Fruit fly (Drosophila melanogaster) whole organism, prepupa: ENCODE data around the gene GNBP1.

Experiments
- Blimp-1 ChIP-seq: fragments of 200-800 bp; sonication (Bioruptor generic); optimal IDR thresholded peaks from 3 replicates; lab custom pipeline; 2017; ENCODE audit warnings: missing biosample characterization, missing genetic modification characterization, mild to moderate bottlenecking, moderate library complexity, missing genetic modification reagents
- CG10631 ChIP-seq: fragments of 200-800 bp; sonication (Bioruptor generic); optimal IDR thresholded peaks from 2 replicates; lab custom pipeline; 2016; ENCODE audit warnings: missing biosample characterization, missing genetic modification characterization
- CG10669 ChIP-seq: fragments of 200-800 bp; sonication (Bioruptor generic); optimal IDR thresholded peaks from 3 replicates; lab custom pipeline; 2018; ENCODE audit warnings: missing biosample characterization, mild to moderate bottlenecking, missing genetic modification characterization, moderate library complexity
- CG11294 ChIP-seq: fragments of 200-800 bp; sonication (Bioruptor generic); IDR thresholded peaks from 2 replicates; pipeline ENCODE4 v1.3.6; 2022; ENCODE audit warnings: missing biosample characterization, missing genetic modification characterization
- CG11762 ChIP-seq: fragments of 200-800 bp; sonication (Bioruptor generic); optimal IDR thresholded peaks from 3 replicates; lab custom pipeline; 2016; ENCODE audit warnings: missing biosample characterization, missing genetic modification characterization; ENCODE audit not compliant: insufficient read depth
- CG11902 ChIP-seq: fragments of 200-800 bp; sonication (Bioruptor generic); optimal IDR thresholded peaks from 3 replicates; lab custom pipeline; 2016; ENCODE audit warnings: missing biosample characterization, missing genetic modification characterization
- CG15336 ChIP-seq: fragments of 200-800 bp; sonication (Bioruptor generic); IDR thresholded peaks from 2 replicates; pipeline ENCODE4 v1.3.6; 2022; ENCODE audit warnings: missing biosample characterization, missing genetic modification characterization
- CG16779 ChIP-seq: fragments of 200-800 bp; sonication (Bioruptor generic); optimal IDR thresholded peaks from 3 replicates; lab custom pipeline; 2017; ENCODE audit warnings: missing biosample characterization, mild to moderate bottlenecking, missing genetic modification characterization
- CG3032 ChIP-seq: fragments of 200-800 bp; optimal IDR thresholded peaks from 2 replicates; lab custom pipeline; 2019; ENCODE audit warnings: missing biosample characterization, mild to moderate bottlenecking, missing genetic modification characterization, moderate library complexity
- CG31627 ChIP-seq: fragments of 200-800 bp; sonication (Bioruptor generic); optimal IDR thresholded peaks from 3 replicates; lab custom pipeline; 2016; ENCODE audit warnings: missing biosample characterization, missing genetic modification characterization
- CG4318 ChIP-seq: fragments of 200-800 bp; sonication (Bioruptor generic); optimal IDR thresholded peaks from 3 replicates; lab custom pipeline; 2017; ENCODE audit warnings: missing biosample characterization, mild to moderate bottlenecking, missing genetic modification characterization
- CG6163 ChIP-seq: fragments of 200-800 bp; sonication (Bioruptor generic); IDR thresholded peaks from 3 replicates; pipeline ENCODE4 v1.3.6; 2022; ENCODE audit warnings: missing biosample characterization, missing genetic modification characterization
- CG6808 ChIP-seq: fragments of 200-800 bp; sonication (Bioruptor generic); optimal IDR thresholded peaks from 3 replicates; lab custom pipeline; 2017; ENCODE audit warnings: missing biosample characterization, missing genetic modification characterization, mild to moderate bottlenecking, moderate library complexity, missing genetic modification reagents
- CG6854 ChIP-seq: fragments of 200-800 bp; sonication (Bioruptor generic); optimal IDR thresholded peaks from 2 replicates; lab custom pipeline; 2017; ENCODE audit warnings: missing biosample characterization, mild to moderate bottlenecking, missing genetic modification characterization
- CG7368 ChIP-seq: fragments of 200-800 bp; sonication (Bioruptor generic); optimal IDR thresholded peaks from 3 replicates; lab custom pipeline; 2016; ENCODE audit warnings: missing biosample characterization, missing genetic modification characterization
- CG8119 ChIP-seq: fragments of 200-800 bp; sonication (Bioruptor generic); IDR thresholded peaks from 3 replicates; pipeline ENCODE4 v1.3.6; 2022; ENCODE audit warnings: missing biosample characterization, missing genetic modification characterization
- CG9139 ChIP-seq: fragments of 200-800 bp; sonication (Bioruptor generic); optimal IDR thresholded peaks from 3 replicates; lab custom pipeline; 2017; ENCODE audit warnings: missing biosample characterization, mild to moderate bottlenecking, missing genetic modification characterization
- Eip78C ChIP-seq: fragments of 200-800 bp; sonication (Bioruptor generic); peaks from one replicate; lab custom pipeline; 2016; ENCODE audit warnings: missing biosample characterization, missing genetic modification characterization
- Eip93F ChIP-seq: fragments of 200-800 bp; sonication (Bioruptor generic); optimal IDR thresholded peaks from 2 replicates; lab custom pipeline; 2016; ENCODE audit warnings: missing biosample characterization, mild to moderate bottlenecking, missing genetic modification characterization
- Ets21C ChIP-seq: fragments of 200-800 bp; sonication (Bioruptor generic); optimal IDR thresholded peaks from 3 replicates; lab custom pipeline; 2016; ENCODE audit warnings: missing biosample characterization, missing genetic modification characterization
- Ets96B ChIP-seq: fragments of 200-800 bp; optimal IDR thresholded peaks from 2 replicates; lab custom pipeline; 2019; ENCODE audit warnings: missing biosample characterization, mild to moderate bottlenecking, missing genetic modification characterization, moderate library complexity
- Gug ChIP-seq: fragments of 200-800 bp; sonication (Bioruptor generic); IDR thresholded peaks from 2 replicates; pipeline ENCODE4 v1.3.6; 2022; ENCODE audit warnings: missing biosample characterization, missing genetic modification characterization
- Hr38 ChIP-seq: sonication (Bioruptor generic); optimal IDR thresholded peaks from 2 replicates; lab custom pipeline; 2016; ENCODE audit warnings: missing biosample characterization, missing genetic modification characterization
- Hr39 ChIP-seq: fragments of 200-800 bp; sonication (Bioruptor generic); optimal IDR thresholded peaks from 2 replicates; lab custom pipeline; 2016; ENCODE audit warnings: missing biosample characterization, missing genetic modification characterization
- Hr4 ChIP-seq: fragments of 200-800 bp; sonication (Bioruptor generic); optimal IDR thresholded peaks from 3 replicates; lab custom pipeline; 2016; ENCODE audit warnings: missing biosample characterization, missing genetic modification characterization
- Lpt ChIP-seq: fragments of 200-800 bp; sonication (Bioruptor generic); optimal IDR thresholded peaks from 3 replicates; lab custom pipeline; 2016; ENCODE audit warnings: missing biosample characterization, missing genetic modification characterization
- Met ChIP-seq: fragments of 200-800 bp; sonication (Bioruptor generic); optimal IDR thresholded peaks from 3 replicates; lab custom pipeline; 2016; ENCODE audit warnings: missing biosample characterization, missing genetic modification characterization
- OdsH ChIP-seq: fragments of 200-800 bp; sonication (Bioruptor generic); optimal IDR thresholded peaks from 3 replicates; lab custom pipeline; 2016; ENCODE audit warnings: missing biosample characterization, missing genetic modification characterization
- Sox14 ChIP-seq: fragments of 200-800 bp; sonication (Bioruptor generic); optimal IDR thresholded peaks from 3 replicates; lab custom pipeline; 2016; ENCODE audit warnings: missing biosample characterization, missing genetic modification characterization
- Sox15 ChIP-seq: fragments of 200-800 bp; sonication (Bioruptor generic); optimal IDR thresholded peaks from 3 replicates; lab custom pipeline; 2016; ENCODE audit warnings: missing biosample characterization, missing genetic modification characterization
- acj6 ChIP-seq: fragments of 200-800 bp; sonication (Bioruptor generic); optimal IDR thresholded peaks from 3 replicates; lab custom pipeline; 2016; ENCODE audit warnings: missing biosample characterization, missing genetic modification characterization
- cyc ChIP-seq: fragments of 200-800 bp; sonication (Bioruptor generic); optimal IDR thresholded peaks from 3 replicates; lab custom pipeline; 2016; ENCODE audit warnings: missing biosample characterization, missing genetic modification characterization
- dac ChIP-seq: fragments of 200-800 bp; sonication (Bioruptor generic); optimal IDR thresholded peaks from 2 replicates; lab custom pipeline; 2017; ENCODE audit warnings: missing biosample characterization, mild to moderate bottlenecking, missing genetic modification characterization
- dsx ChIP-seq: fragments of 200-800 bp; optimal IDR thresholded peaks from 3 replicates; lab custom pipeline; 2019; ENCODE audit warnings: missing biosample characterization, mild to moderate bottlenecking, missing genetic modification characterization, moderate library complexity; ENCODE audit not compliant: poor library complexity, severe bottlenecking
- fd59A ChIP-seq: fragments of 200-800 bp; sonication (Bioruptor generic); optimal IDR thresholded peaks from 2 replicates; lab custom pipeline; 2017; ENCODE audit warnings: missing biosample characterization, mild to moderate bottlenecking, missing genetic modification characterization, missing genetic modification reagents
- fd85E ChIP-seq: fragments of 200-800 bp; sonication (Bioruptor generic); optimal IDR thresholded peaks from 3 replicates; lab custom pipeline; 2016; ENCODE audit warnings: missing biosample characterization, missing genetic modification characterization
- fkh ChIP-seq: fragments of 200-800 bp; sonication (Bioruptor generic); optimal IDR thresholded peaks from 3 replicates; lab custom pipeline; 2017; ENCODE audit warnings: missing biosample characterization, mild to moderate bottlenecking, missing genetic modification characterization, moderate library complexity
- lz ChIP-seq: fragments of 200-800 bp; sonication (Bioruptor generic); optimal IDR thresholded peaks from 3 replicates; lab custom pipeline; 2016; ENCODE audit warnings: missing biosample characterization, missing genetic modification characterization
- ss ChIP-seq, 2 experiments: fragments of 200-800 bp; sonication (Bioruptor generic); optimal IDR thresholded peaks; 2 replicates in 1 of 2; 3 replicates in 1 of 2; lab custom pipeline; 2017 to 2018; ENCODE audit warnings: mild to moderate bottlenecking in 2 of 2, missing biosample characterization in 2 of 2, missing genetic modification characterization in 2 of 2, moderate library complexity in 1 of 2
- svp ChIP-seq: fragments of 200-800 bp; sonication (Bioruptor generic); peaks from one replicate; lab custom pipeline; 2016; ENCODE audit warnings: missing biosample characterization, missing genetic modification characterization
- vri ChIP-seq: fragments of 200-800 bp; sonication (Bioruptor generic); optimal IDR thresholded peaks from 3 replicates; lab custom pipeline; 2016; ENCODE audit warnings: missing biosample characterization, mild to moderate bottlenecking, missing genetic modification characterization

The GNBP1 gene

DNA sequence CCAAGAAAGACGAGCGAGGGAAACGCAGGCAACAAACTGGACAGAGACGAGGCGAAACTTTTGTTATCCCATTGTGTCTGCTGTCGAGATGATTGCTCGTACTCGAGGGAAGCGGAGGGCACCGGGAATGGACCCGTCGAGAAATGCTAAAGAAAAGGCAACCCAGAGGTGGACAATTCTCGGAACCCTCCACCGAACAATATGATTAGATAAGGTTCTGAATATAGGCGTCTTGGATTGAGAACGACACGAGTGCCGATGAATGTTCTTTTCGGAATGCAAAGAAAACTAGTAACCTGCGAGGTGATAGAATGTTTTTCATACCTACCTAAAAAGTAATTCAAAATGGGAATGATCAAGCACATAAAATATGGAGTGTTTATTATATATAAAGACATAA is 45.7 kb upstream of the GNBP1 start:
- TF ChIP-seq Hr39 (no peak), CG6854 (GFP tag; lab: Kevin White, UChicago) (no peak), Ets21C (GFP tag; lab: Kevin White, UChicago) (no peak), lz (GFP tag; lab: Kevin White, UChicago) (no peak), CG31627 (GFP tag; lab: Kevin White, UChicago) (no peak), CG7368 (GFP tag; lab: Kevin White, UChicago) (no peak), Blimp-1 (GFP tag; lab: Kevin White, UChicago) (no peak)
- TF ChIP-seq, all 60 proteins: peak for 0

DNA sequence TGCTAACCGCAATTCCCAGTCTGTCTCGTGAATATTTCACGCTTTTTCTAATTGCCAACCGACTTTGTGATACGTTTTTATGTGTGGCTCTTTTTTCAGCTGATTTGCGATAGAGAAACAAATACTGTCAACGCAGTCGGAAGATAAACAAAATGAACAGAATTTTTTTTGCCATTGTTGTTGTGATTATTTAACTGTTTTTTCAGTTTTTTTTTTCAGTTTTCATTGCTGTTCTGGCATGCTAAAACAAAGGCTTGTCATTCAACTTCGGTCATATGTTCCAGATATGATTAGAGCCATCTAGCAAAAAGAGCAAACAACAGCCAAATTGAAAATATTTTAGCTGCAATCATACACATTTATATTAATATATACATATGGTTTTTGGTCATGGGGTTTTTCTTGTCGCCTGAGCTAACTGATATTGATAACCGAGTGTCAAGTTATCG is 43.4 kb upstream of the GNBP1 start:
- TF ChIP-seq dsx (GFP tag; lab: Kevin White, UChicago) (no peak), dac (GFP tag; lab: Kevin White, UChicago) (no peak), CG4318 (no peak), CG16779 (tag; lab: Kevin White, UChicago) (no peak), Gug (GFP tag; lab: Robert Waterston, UW) (no peak), Hr4 (GFP tag; lab: Kevin White, UChicago) (no peak), CG11762 (GFP tag; lab: Kevin White, UChicago) (no peak), Eip93F (GFP tag; lab: Kevin White, UChicago) (peak; percentile 58), Ets21C (GFP tag; lab: Kevin White, UChicago) (no peak), cyc (GFP tag; lab: Kevin White, UChicago) (no peak), Eip78C (GFP tag; lab: Kevin White, UChicago) (no peak), CG10631 (GFP tag; lab: Kevin White, UChicago) (no peak), Hr38 (GFP tag; lab: Kevin White, UChicago) (no peak), CG11902 (GFP tag; lab: Kevin White, UChicago) (no peak), CG6163 (GFP tag; lab: Robert Waterston, UW) (no peak), vri (GFP tag; lab: Kevin White, UChicago) (peak; percentile 93), acj6 (GFP tag; lab: Kevin White, UChicago) (no peak), CG3032 (tag; lab: Kevin White, UChicago) (no peak), CG6808 (GFP tag; lab: Kevin White, UChicago) (no peak), fkh (peak; percentile 64)

- TF ChIP-seq CG6808 (GFP tag; lab: Kevin White, UChicago) (no peak), lz (GFP tag; lab: Kevin White, UChicago) (no peak), fd59A (GFP tag; lab: Kevin White, UChicago) (no peak), fkh (peak; percentile 75), vri (GFP tag; lab: Kevin White, UChicago) (peak; percentile 60), CG7368 (GFP tag; lab: Kevin White, UChicago) (no peak), CG8119 (no peak), CG15336 (GFP tag; lab: Robert Waterston, UW) (no peak), Eip93F (GFP tag; lab: Kevin White, UChicago) (no peak), Hr39 (no peak), Eip78C (GFP tag; lab: Kevin White, UChicago) (no peak), Sox14 (GFP tag; lab: Kevin White, UChicago) (no peak)
Observed at dm6 chr3L:18633084-18633483, 42.5 kb upstream of the GNBP1 start.

- TF ChIP-seq Ets96B: no peak
- TF ChIP-seq svp (GFP tag; lab: Kevin White, UChicago): peak; percentile 29
Observed at dm6 chr3L:18634792-18635471, 40.7 kb upstream of the GNBP1 start.

DNA sequence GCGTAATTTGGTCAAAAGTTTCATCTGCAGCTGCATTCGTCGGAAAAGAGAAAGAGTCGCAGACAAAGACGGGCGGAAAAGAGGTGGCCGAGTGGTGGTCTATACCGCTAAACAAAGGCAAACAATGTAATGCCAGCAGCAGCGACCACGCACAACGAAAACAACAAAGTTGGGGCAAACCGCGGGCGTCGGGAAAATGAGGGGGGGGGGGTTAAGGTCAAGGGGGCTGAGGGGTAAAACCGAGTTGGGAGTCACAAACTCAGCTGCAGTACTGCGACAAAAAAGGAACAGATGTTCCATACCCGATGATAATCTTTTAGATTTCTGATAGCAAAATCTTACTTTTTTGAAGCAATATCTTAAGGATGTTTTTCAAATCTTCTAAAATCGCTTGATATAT is 38.8 kb upstream of the GNBP1 start:
- TF ChIP-seq CG11902 (GFP tag; lab: Kevin White, UChicago) (no peak), CG8119 (no peak), CG7368 (GFP tag; lab: Kevin White, UChicago) (no peak), fd85E (GFP tag; lab: Kevin White, UChicago) (no peak), CG3032 (tag; lab: Kevin White, UChicago) (no peak), Sox15 (no peak), CG10669 (no peak), Gug (GFP tag; lab: Robert Waterston, UW) (no peak), ss (GFP tag; optimal IDR thresholded peaks at IDR 0.05; lab: Kevin White, UChicago) (no peak), CG9139 (GFP tag; lab: Kevin White, UChicago) (no peak), Lpt (GFP tag; lab: Kevin White, UChicago) (no peak), OdsH (no peak), Met (GFP tag; lab: Kevin White, UChicago) (no peak), CG11762 (GFP tag; lab: Kevin White, UChicago) (no peak), CG11294 (GFP tag; lab: Robert Waterston, UW) (no peak), Eip93F (GFP tag; lab: Kevin White, UChicago) (no peak), CG4318 (no peak), Hr38 (GFP tag; lab: Kevin White, UChicago) (no peak)
- TF ChIP-seq, all 60 proteins: peak for 0
